Worm (Caenorhabditis elegans): ENCODE results near the gene srsx-19.

ce11 chrV:13879241-13879640 is 8.2 kb upstream of the srsx-19 start, which contains the start of gene lbp-7:
- TF ChIP-seq egl-27 (tag; optimal IDR thresholded peaks at IDR 0.05): no peak
- no peak for TF ChIP-seq ceh-16 (tag; optimal IDR thresholded peaks at IDR 0.05)

Data from whole organism, L3 larva.